Fruit fly (Drosophila melanogaster): ENCODE measurements around the gene natalisin.

natalisin gene

dm6 chr3R:14418293-14418692, at the start of gene natalisin:
Gene natalisin, plus strand, starts transcription at chr3R:14418593.
- TF ChIP-seq lola (GFP tag; optimal IDR thresholded peaks at IDR 0.05) = no peak

dm6 chr3R:14369481-14370198, 48.8 kb upstream of the natalisin start:
- no peak for TF ChIP-seq usp (GFP tag; optimal IDR thresholded peaks at IDR 0.05)
- no peak for TF ChIP-seq jim (GFP tag; optimal IDR thresholded peaks at IDR 0.05)
- TF ChIP-seq Sp1 (GFP tag; optimal IDR thresholded peaks at IDR 0.05) = no peak
- TF ChIP-seq sv (GFP tag; optimal IDR thresholded peaks at IDR 0.05) = no peak
- TF ChIP-seq lola (GFP tag; optimal IDR thresholded peaks at IDR 0.05) = no peak
- TF ChIP-seq GATAd (GFP tag; optimal IDR thresholded peaks at IDR 0.05) = no peak
- TF ChIP-seq Hr83 (GFP tag; optimal IDR thresholded peaks at IDR 0.05; ENCODE audit: poor library complexity, severe bottlenecking) = peak; percentile 31
- no peak for TF ChIP-seq N (GFP tag; optimal IDR thresholded peaks at IDR 0.05)
- peak; percentile 41 for TF ChIP-seq Vsx2 (GFP tag; optimal IDR thresholded peaks at IDR 0.05; ENCODE audit: partially characterized antibody)
- peak; percentile 2 for TF ChIP-seq h (GFP tag; optimal IDR thresholded peaks at IDR 0.05)
- TF ChIP-seq dmrt93B (GFP tag; optimal IDR thresholded peaks at IDR 0.05) = no peak
- TF ChIP-seq Mio (GFP tag; optimal IDR thresholded peaks at IDR 0.05) = no peak
- TF ChIP-seq Rel (GFP tag; optimal IDR thresholded peaks at IDR 0.05) = no peak
- TF ChIP-seq Rel (tag; optimal IDR thresholded peaks at IDR 0.05) = peak; percentile 14
- TF ChIP-seq rgr (GFP tag; optimal IDR thresholded peaks at IDR 0.05) = no peak
- no peak for TF ChIP-seq brk (GFP tag; optimal IDR thresholded peaks at IDR 0.05)
- TF ChIP-seq br (GFP tag; optimal IDR thresholded peaks at IDR 0.05) = peak; percentile 51
- no peak for TF ChIP-seq Myc (optimal IDR thresholded peaks at IDR 0.05)
- peak in 1 of 2 experiments; percentile 5 for TF ChIP-seq foxo (GFP tag; optimal IDR thresholded peaks at IDR 0.05)
- no peak for TF ChIP-seq Hnf4 (GFP tag; optimal IDR thresholded peaks at IDR 0.05)
- no peak for TF ChIP-seq psq (GFP tag; optimal IDR thresholded peaks at IDR 0.05)
- peak; percentile 14 for TF ChIP-seq fru (GFP tag; optimal IDR thresholded peaks at IDR 0.05)
- no peak for TF ChIP-seq pan (optimal IDR thresholded peaks at IDR 0.05)
- TF ChIP-seq Abd-B (GFP tag; optimal IDR thresholded peaks at IDR 0.05) = no peak
- no peak for TF ChIP-seq ey (GFP tag; optimal IDR thresholded peaks at IDR 0.05)
- no peak for TF ChIP-seq sage (GFP tag; optimal IDR thresholded peaks at IDR 0.05)
- no peak for TF ChIP-seq CrebA (GFP tag; optimal IDR thresholded peaks at IDR 0.05; ENCODE audit: borderline replicate concordance)
- peak; percentile 18 for TF ChIP-seq Dif (GFP tag; optimal IDR thresholded peaks at IDR 0.05; ENCODE audit: partially characterized antibody)
- no peak for TF ChIP-seq CG32264 (GFP tag; optimal IDR thresholded peaks at IDR 0.05)
- no peak for TF ChIP-seq woc (GFP tag; optimal IDR thresholded peaks at IDR 0.05)
- no peak for TF ChIP-seq Jra (GFP tag; optimal IDR thresholded peaks at IDR 0.05)
- no peak for TF ChIP-seq Hr78 (GFP tag; optimal IDR thresholded peaks at IDR 0.05)

dm6 chr3R:14370199-14370933, 48.0 kb upstream of the natalisin start:
- TF ChIP-seq ey (GFP tag; optimal IDR thresholded peaks at IDR 0.05) = peak; percentile 94
- TF ChIP-seq Rel (GFP tag; optimal IDR thresholded peaks at IDR 0.05) = peak; percentile 76
- TF ChIP-seq Rel (tag; optimal IDR thresholded peaks at IDR 0.05) = no peak
- TF ChIP-seq Jra (GFP tag; optimal IDR thresholded peaks at IDR 0.05) = peak; percentile 64
- no peak for TF ChIP-seq usp (GFP tag; optimal IDR thresholded peaks at IDR 0.05)
- peak; percentile 94 for TF ChIP-seq OdsH (GFP tag; optimal IDR thresholded peaks at IDR 0.05)
- TF ChIP-seq CG32264 (GFP tag; optimal IDR thresholded peaks at IDR 0.05) = peak; percentile 72
- TF ChIP-seq brk (GFP tag; optimal IDR thresholded peaks at IDR 0.05) = peak; percentile 91
- peak; percentile 94 for TF ChIP-seq fru (GFP tag; optimal IDR thresholded peaks at IDR 0.05)
- peak; percentile 94 for TF ChIP-seq h (GFP tag; optimal IDR thresholded peaks at IDR 0.05)
- peak; percentile 95 for TF ChIP-seq br (GFP tag; optimal IDR thresholded peaks at IDR 0.05)
- peak; percentile 82 for TF ChIP-seq HLH106 (tag; optimal IDR thresholded peaks at IDR 0.05)
- TF ChIP-seq dsf (GFP tag; optimal IDR thresholded peaks at IDR 0.05; ENCODE audit: borderline replicate concordance) = peak; percentile 40
- TF ChIP-seq sage (GFP tag; optimal IDR thresholded peaks at IDR 0.05) = peak; percentile 82
- TF ChIP-seq woc (GFP tag; optimal IDR thresholded peaks at IDR 0.05) = peak; percentile 81
- TF ChIP-seq foxo (GFP tag; optimal IDR thresholded peaks at IDR 0.05) = peak; percentile 63 to 96
- peak; percentile 55 for TF ChIP-seq CrebA (GFP tag; optimal IDR thresholded peaks at IDR 0.05; ENCODE audit: borderline replicate concordance)
- no peak for TF ChIP-seq pan (optimal IDR thresholded peaks at IDR 0.05)
- no peak for TF ChIP-seq Vsx2 (GFP tag; optimal IDR thresholded peaks at IDR 0.05; ENCODE audit: partially characterized antibody)
- TF ChIP-seq psq (GFP tag; optimal IDR thresholded peaks at IDR 0.05) = peak; percentile 87
- peak; percentile 84 for TF ChIP-seq dmrt93B (GFP tag; optimal IDR thresholded peaks at IDR 0.05)
- no peak for TF ChIP-seq GATAd (GFP tag; optimal IDR thresholded peaks at IDR 0.05)
- peak; percentile 77 for TF ChIP-seq tai (GFP tag; optimal IDR thresholded peaks at IDR 0.05)
- TF ChIP-seq Myc (optimal IDR thresholded peaks at IDR 0.05) = no peak
- TF ChIP-seq Hnf4 (GFP tag; optimal IDR thresholded peaks at IDR 0.05) = peak; percentile 94
- TF ChIP-seq Dfd (GFP tag; optimal IDR thresholded peaks at IDR 0.05) = peak; percentile 5
- peak; percentile 28 for TF ChIP-seq Dif (GFP tag; optimal IDR thresholded peaks at IDR 0.05; ENCODE audit: partially characterized antibody)
- TF ChIP-seq Mio (GFP tag; optimal IDR thresholded peaks at IDR 0.05) = peak; percentile 57
- TF ChIP-seq rgr (GFP tag; optimal IDR thresholded peaks at IDR 0.05) = peak; percentile 95
- peak; percentile 71 for TF ChIP-seq sv (GFP tag; optimal IDR thresholded peaks at IDR 0.05)
- no peak for TF ChIP-seq Hr83 (GFP tag; optimal IDR thresholded peaks at IDR 0.05; ENCODE audit: poor library complexity, severe bottlenecking)
- TF ChIP-seq Sp1 (GFP tag; optimal IDR thresholded peaks at IDR 0.05) = peak; percentile 92
- no peak for TF ChIP-seq Hr78 (GFP tag; optimal IDR thresholded peaks at IDR 0.05)
